Worm (Caenorhabditis elegans) whole organism, L3 larva: ENCODE results near the gene tomm-70.

Experiments
- aly-2 ChIP-seq: fragments of 150-350 bp; optimal IDR thresholded peaks from 2 replicates; lab custom pipeline; 2014; ENCODE audit warnings: missing biosample characterization, missing genetic modification characterization
- ceh-28 ChIP-seq: fragments of 150-350 bp; optimal IDR thresholded peaks from 2 replicates; lab custom pipeline; 2014; ENCODE audit warnings: missing biosample characterization, missing genetic modification reagents, missing genetic modification characterization
- daf-12 ChIP-seq: fragments of 150-350 bp; optimal IDR thresholded peaks from 2 replicates; lab custom pipeline; 2014; ENCODE audit warnings: missing biosample characterization, missing genetic modification reagents, missing genetic modification characterization
- elt-1 ChIP-seq: fragments of 150-350 bp; optimal IDR thresholded peaks from 2 replicates; lab custom pipeline; 2014; ENCODE audit warnings: missing biosample characterization, missing genetic modification characterization
- fkh-10 ChIP-seq: sonication (generic microtip); optimal IDR thresholded peaks from 2 replicates; lab custom pipeline; 2017; ENCODE audit warnings: missing biosample characterization, missing genetic modification reagents, missing genetic modification characterization
- lin-15B ChIP-seq: fragments of 150-350 bp; optimal IDR thresholded peaks from 2 replicates; lab custom pipeline; 2014; ENCODE audit warnings: missing biosample characterization, missing genetic modification characterization
- nhr-11 ChIP-seq: fragments of 150-350 bp; optimal IDR thresholded peaks from 2 replicates; lab custom pipeline; 2014; ENCODE audit warnings: missing biosample characterization, missing genetic modification characterization
- nhr-23 ChIP-seq: fragments of 150-350 bp; optimal IDR thresholded peaks from 2 replicates; lab custom pipeline; 2014; ENCODE audit warnings: missing biosample characterization, missing genetic modification reagents, missing genetic modification characterization
- nhr-28 ChIP-seq: fragments of 150-350 bp; optimal IDR thresholded peaks from 2 replicates; lab custom pipeline; 2014; ENCODE audit warnings: missing biosample characterization, missing genetic modification characterization
- nhr-43 ChIP-seq: sonication (generic microtip); optimal IDR thresholded peaks from 2 replicates; lab custom pipeline; 2016; ENCODE audit warnings: mild to moderate bottlenecking, missing genetic modification characterization, missing compliant biosample characterization; ENCODE audit not compliant: poor library complexity, severe bottlenecking
- nhr-67 ChIP-seq: fragments of 150-350 bp; optimal IDR thresholded peaks from 2 replicates; lab custom pipeline; 2014; ENCODE audit warnings: missing biosample characterization, missing genetic modification characterization
- nhr-76 ChIP-seq: fragments of 150-350 bp; sonication (generic microtip); optimal IDR thresholded peaks from 5 replicates; lab custom pipeline; 2014; ENCODE audit warnings: missing biosample characterization, missing genetic modification characterization
- nhr-77 ChIP-seq: fragments of 150-350 bp; optimal IDR thresholded peaks from 2 replicates; lab custom pipeline; 2014; ENCODE audit warnings: missing biosample characterization, missing genetic modification characterization
- pqm-1 ChIP-seq: fragments of 150-350 bp; optimal IDR thresholded peaks from 2 replicates; lab custom pipeline; 2017; ENCODE audit warnings: missing biosample characterization, missing genetic modification characterization, inconsistent platforms
- unc-62 ChIP-seq: fragments of 150-350 bp; sonication (generic microtip); optimal IDR thresholded peaks from 4 replicates; lab custom pipeline; 2014; ENCODE audit warnings: missing biosample characterization, missing genetic modification reagents, missing genetic modification characterization

Gene tomm-70

DNA sequence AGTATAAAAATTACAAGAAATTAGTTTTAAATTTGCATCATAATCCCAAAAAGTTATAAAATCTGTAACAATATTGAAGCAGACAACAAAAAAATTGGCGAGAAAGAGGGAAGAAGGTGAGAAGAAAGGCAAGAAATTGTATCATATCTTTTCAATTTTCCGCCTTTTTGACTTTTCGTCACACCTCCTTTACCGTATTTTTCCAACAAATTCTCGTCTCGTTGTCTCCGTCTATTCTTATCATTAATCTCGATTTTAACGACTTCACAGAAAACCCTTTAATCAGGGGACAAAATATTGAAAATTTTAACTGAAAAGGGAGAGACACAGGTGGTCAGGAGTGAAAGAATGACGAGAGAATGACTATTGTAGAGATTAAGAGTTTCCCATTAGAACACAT, 41.6 kb downstream of the tomm-70 start:
- TF ChIP-seq pqm-1 (tag; lab: Kevin White, UChicago), result no peak

- no peak for TF ChIP-seq fkh-10 (GFP tag; lab: Kevin White, UChicago)
- TF ChIP-seq nhr-11, result no peak
- no peak for TF ChIP-seq nhr-28
- TF ChIP-seq daf-12, result no peak
- TF ChIP-seq unc-62, result no peak
- no peak for TF ChIP-seq elt-1 (tag; lab: Kevin White, UChicago)
- no peak for TF ChIP-seq ceh-28 (tag; lab: Kevin White, UChicago)
- TF ChIP-seq nhr-76 (tag; lab: Kevin White, UChicago), result no peak
- no peak for TF ChIP-seq aly-2 (tag; lab: Kevin White, UChicago)
- no peak for TF ChIP-seq nhr-67
- no peak for TF ChIP-seq nhr-23 (tag; lab: Kevin White, UChicago)
Measured at ce11 chrIII:8710310-8710709, 44.2 kb downstream of the tomm-70 start, which contains the start of gene B0303.11. TSS of gene B0303.11 (minus strand) at chrIII:8710410.

DNA sequence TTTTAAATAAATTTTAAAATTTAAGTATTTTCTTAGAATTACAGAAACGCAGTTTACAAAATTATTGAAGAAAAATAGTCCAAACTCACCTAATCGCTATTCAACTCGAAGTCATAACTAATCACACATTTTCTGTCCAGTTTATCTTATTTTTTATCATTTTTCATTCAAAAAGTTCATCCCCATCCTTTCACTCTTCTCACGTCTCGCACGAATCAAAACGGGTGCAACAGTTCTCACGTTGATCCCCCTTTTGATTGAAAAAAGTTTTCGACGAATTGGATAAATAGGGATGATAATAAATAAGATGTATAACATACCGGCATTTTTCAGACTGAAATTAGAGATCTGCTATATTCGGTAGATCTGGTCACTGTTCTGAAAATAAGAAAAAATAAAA, 44.8 kb downstream of the tomm-70 start:
- peak; percentile 15 for TF ChIP-seq nhr-43 (tag; lab: Kevin White, UChicago)
- TF ChIP-seq nhr-77 (tag; lab: Kevin White, UChicago), result no peak
- no peak for TF ChIP-seq lin-15B (tag; lab: Kevin White, UChicago)

- TF ChIP-seq unc-62 (no peak), elt-1 (tag; lab: Kevin White, UChicago) (no peak)
Measured at ce11 chrIII:8704765-8705164, 49.8 kb downstream of the tomm-70 start, which contains the start of gene B0303.16. TSS of gene B0303.16 (plus strand) at chrIII:8705065.
